Worm (Caenorhabditis elegans): Measurements from ENCODE around the gene ebp-2.

Gene ebp-2

ce11 chrII:11417999-11418398 lies 24.5 kb upstream of the ebp-2 start, which contains the start of gene C05D12.2:
Gene C05D12.2, plus strand, starts transcription at chrII:11418299.
- TF ChIP-seq elt-3 (tag; optimal IDR thresholded peaks at IDR 0.05) (no peak), mab-5 (tag; optimal IDR thresholded peaks at IDR 0.05) (no peak), pha-4 (tag; optimal IDR thresholded peaks at IDR 0.05) (no peak), ztf-11 (tag; optimal IDR thresholded peaks at IDR 0.05) (no peak), M03D4.4 (tag; optimal IDR thresholded peaks at IDR 0.05) (no peak), elt-1 (tag; optimal IDR thresholded peaks at IDR 0.05; ENCODE audit: borderline replicate concordance, insufficient read depth) (no peak), unc-120 (tag; optimal IDR thresholded peaks at IDR 0.05; ENCODE audit: poor library complexity, severe bottlenecking) (no peak), mep-1 (tag; optimal IDR thresholded peaks at IDR 0.05) (no peak), ces-1 (GFP tag; optimal IDR thresholded peaks at IDR 0.05) (no peak), lsy-2 (tag; optimal IDR thresholded peaks at IDR 0.05) (no peak), lin-32 (GFP tag; optimal IDR thresholded peaks at IDR 0.05) (no peak), drap-1 (GFP tag; optimal IDR thresholded peaks at IDR 0.05) (no peak), tbx-8 (GFP tag; optimal IDR thresholded peaks at IDR 0.05) (no peak), sem-2 (GFP tag; optimal IDR thresholded peaks at IDR 0.05) (no peak), mls-2 (tag; optimal IDR thresholded peaks at IDR 0.05) (no peak), ceh-83 (GFP tag; optimal IDR thresholded peaks at IDR 0.05) (no peak), ham-2 (GFP tag; optimal IDR thresholded peaks at IDR 0.05) (no peak)

- TF ChIP-seq unc-62 (GFP tag; optimal IDR thresholded peaks at IDR 0.05), result no peak
- no peak for TF ChIP-seq cnd-1 (tag; optimal IDR thresholded peaks at IDR 0.05)
- TF ChIP-seq sptf-1 (tag; optimal IDR thresholded peaks at IDR 0.05), result no peak
- no peak for TF ChIP-seq nhr-76 (tag; optimal IDR thresholded peaks at IDR 0.05)
- TF ChIP-seq M03D4.4 (tag; optimal IDR thresholded peaks at IDR 0.05), result no peak
Observed at ce11 chrII:11418476-11418875, 24.0 kb upstream of the ebp-2 start.

DNA sequence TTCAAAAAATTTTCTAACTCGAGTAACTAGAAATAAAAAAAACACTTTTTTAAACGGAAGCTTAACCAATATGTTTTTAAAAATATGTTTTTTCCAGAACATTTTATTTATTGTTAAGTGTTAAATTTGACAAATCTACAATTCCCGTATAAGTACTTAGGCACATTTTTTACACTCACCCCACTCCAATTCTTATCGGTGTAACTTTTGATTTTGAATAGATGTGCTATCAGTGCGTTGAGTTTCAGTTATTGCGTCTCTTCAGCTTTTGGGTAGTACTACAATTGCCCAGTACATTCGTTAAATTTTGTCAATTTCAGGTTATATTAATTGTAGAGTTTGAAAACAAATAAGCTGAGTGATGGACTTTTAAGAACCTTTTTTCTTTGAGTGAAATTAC lies 18.5 kb upstream of the ebp-2 start:
- TF ChIP-seq ceh-39 (tag; optimal IDR thresholded peaks at IDR 0.05), result no peak
- no peak for TF ChIP-seq bed-3 (GFP tag; optimal IDR thresholded peaks at IDR 0.05)
- TF ChIP-seq elt-1 (tag; optimal IDR thresholded peaks at IDR 0.05; ENCODE audit: borderline replicate concordance, insufficient read depth), result no peak
- no peak for TF ChIP-seq lin-32 (GFP tag; optimal IDR thresholded peaks at IDR 0.05)
- TF ChIP-seq nhr-76 (tag; optimal IDR thresholded peaks at IDR 0.05), result no peak
- TF ChIP-seq ham-2 (GFP tag; optimal IDR thresholded peaks at IDR 0.05), result no peak
- no peak for TF ChIP-seq elt-3 (tag; optimal IDR thresholded peaks at IDR 0.05)
- no peak for TF ChIP-seq zip-8 (tag; optimal IDR thresholded peaks at IDR 0.05)
- TF ChIP-seq snpc-4 (tag; optimal IDR thresholded peaks at IDR 0.05), result no peak
- TF ChIP-seq pha-4 (tag; optimal IDR thresholded peaks at IDR 0.05), result no peak
- TF ChIP-seq hlh-1 (tag; optimal IDR thresholded peaks at IDR 0.05), result no peak
- no peak for TF ChIP-seq nhr-2 (tag; optimal IDR thresholded peaks at IDR 0.05)
- no peak for TF ChIP-seq mep-1 (tag; optimal IDR thresholded peaks at IDR 0.05)
- TF ChIP-seq unc-62 (GFP tag; optimal IDR thresholded peaks at IDR 0.05), result no peak
- TF ChIP-seq sem-2 (GFP tag; optimal IDR thresholded peaks at IDR 0.05), result no peak
- no peak for TF ChIP-seq lin-13 (tag; optimal IDR thresholded peaks at IDR 0.05)
- no peak for TF ChIP-seq ceh-83 (GFP tag; optimal IDR thresholded peaks at IDR 0.05)
- TF ChIP-seq unc-120 (tag; optimal IDR thresholded peaks at IDR 0.05; ENCODE audit: poor library complexity, severe bottlenecking), result no peak
- TF ChIP-seq blmp-1 (tag; optimal IDR thresholded peaks at IDR 0.05), result no peak

DNA sequence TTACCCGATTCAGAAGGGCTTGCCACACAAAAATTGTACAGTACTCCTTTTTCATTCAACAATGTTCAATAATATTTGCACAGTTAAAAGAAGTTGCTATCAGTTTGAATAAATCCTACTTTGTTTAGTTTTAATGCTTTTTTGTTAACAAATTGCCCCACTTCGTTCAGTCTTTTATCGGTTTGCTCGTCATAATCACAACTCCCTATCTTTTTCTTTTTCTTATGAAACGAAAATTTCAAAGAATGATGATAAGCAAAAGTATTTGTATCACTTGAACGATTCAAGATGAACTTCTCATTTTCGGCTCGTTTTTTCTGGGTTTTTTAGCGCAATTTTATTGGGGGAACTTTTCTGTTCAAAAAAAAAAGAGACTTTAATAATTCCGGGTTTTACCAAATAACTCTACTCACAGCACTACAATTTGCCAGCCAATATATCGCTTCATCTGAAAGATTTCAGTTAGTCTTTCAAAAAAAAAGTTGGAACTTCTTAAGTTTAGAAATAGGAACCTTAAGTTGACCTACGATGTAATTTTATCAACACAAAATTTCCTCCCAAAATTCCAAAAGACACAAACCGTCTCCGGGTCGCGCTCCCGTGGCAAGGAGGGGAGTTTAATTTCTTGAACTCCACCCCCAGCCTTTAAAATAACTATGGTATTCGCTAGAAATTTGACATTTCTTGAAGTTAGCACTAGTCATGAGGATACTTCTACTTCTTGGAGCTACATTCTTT lies 17.8 kb upstream of the ebp-2 start, which contains the start of gene C05D12.3:
TSS of gene C05D12.3 (plus strand) at position 688 of the 738 bp plus-strand sequence.
- no peak for TF ChIP-seq lin-32 (GFP tag; optimal IDR thresholded peaks at IDR 0.05)
- TF ChIP-seq mab-5 (tag; optimal IDR thresholded peaks at IDR 0.05), result no peak
- TF ChIP-seq elt-3 (tag; optimal IDR thresholded peaks at IDR 0.05), result no peak
- TF ChIP-seq drap-1 (GFP tag; optimal IDR thresholded peaks at IDR 0.05), result no peak

ce11 chrII:11427322-11427721 lies 15.2 kb upstream of the ebp-2 start:
- no peak for TF ChIP-seq sem-2 (GFP tag; optimal IDR thresholded peaks at IDR 0.05)
- no peak for TF ChIP-seq lin-32 (GFP tag; optimal IDR thresholded peaks at IDR 0.05)
- TF ChIP-seq elt-3 (tag; optimal IDR thresholded peaks at IDR 0.05), result no peak
- no peak for TF ChIP-seq unc-62 (GFP tag; optimal IDR thresholded peaks at IDR 0.05)
- no peak for TF ChIP-seq ztf-11 (tag; optimal IDR thresholded peaks at IDR 0.05)
- TF ChIP-seq lin-13 (tag; optimal IDR thresholded peaks at IDR 0.05), result no peak
- TF ChIP-seq ces-1 (GFP tag; optimal IDR thresholded peaks at IDR 0.05), result no peak
- no peak for TF ChIP-seq mls-2 (tag; optimal IDR thresholded peaks at IDR 0.05)
- TF ChIP-seq cnd-1 (tag; optimal IDR thresholded peaks at IDR 0.05), result no peak
- TF ChIP-seq zip-8 (tag; optimal IDR thresholded peaks at IDR 0.05), result no peak
- TF ChIP-seq nhr-12 (tag; optimal IDR thresholded peaks at IDR 0.05), result no peak
- TF ChIP-seq mab-5 (tag; optimal IDR thresholded peaks at IDR 0.05), result no peak
